Worm (Caenorhabditis elegans) whole organism, L3 larva: Measurements from ENCODE around the gene col-90.

Source experiments
- R02D3.7 ChIP-seq: fragments of 150-350 bp; optimal IDR thresholded peaks from 2 replicates; lab custom pipeline; 2014; ENCODE audit warnings: missing biosample characterization, missing genetic modification characterization
- ama-1 ChIP-seq: fragments of 150-350 bp; optimal IDR thresholded peaks from 2 replicates; lab custom pipeline; 2018
- ceh-9 ChIP-seq: sonication (generic microtip); optimal IDR thresholded peaks from 2 replicates; lab custom pipeline; 2018; ENCODE audit warnings: missing biosample characterization, missing genetic modification characterization
- daf-12 ChIP-seq: fragments of 150-350 bp; optimal IDR thresholded peaks from 2 replicates; lab custom pipeline; 2014; ENCODE audit warnings: missing biosample characterization, missing genetic modification reagents, missing genetic modification characterization
- egl-27 ChIP-seq: sonication (generic microtip); optimal IDR thresholded peaks from 4 replicates; lab custom pipeline; 2017; ENCODE audit warnings: missing biosample characterization, missing genetic modification reagents, missing genetic modification characterization
- egl-5 ChIP-seq: fragments of 150-350 bp; optimal IDR thresholded peaks from 2 replicates; lab custom pipeline; 2017; ENCODE audit warnings: missing biosample characterization, missing genetic modification reagents, missing genetic modification characterization, inconsistent platforms
- elt-2 ChIP-seq: sonication (generic microtip); optimal IDR thresholded peaks from 2 replicates; lab custom pipeline; 2016; ENCODE audit warnings: missing genetic modification reagents, mild to moderate bottlenecking, missing genetic modification characterization, missing compliant biosample characterization
- elt-3 ChIP-seq, 3 experiments: fragments of 150-350 bp in 1 of 3; sonication (generic microtip) in 2 of 3; optimal IDR thresholded peaks; 2 replicates in 2 of 3; 4 replicates in 1 of 3; lab custom pipeline; 2014 to 2017; ENCODE audit warnings: missing biosample characterization in 3 of 3, missing genetic modification characterization in 3 of 3
- eor-1 ChIP-seq, 2 experiments: fragments of 150-350 bp; optimal IDR thresholded peaks; 2 replicates each; lab custom pipeline; 2014 to 2018; ENCODE audit warnings: missing biosample characterization in 2 of 2, missing genetic modification characterization in 2 of 2
- fkh-2 ChIP-seq: fragments of 150-350 bp; optimal IDR thresholded peaks from 2 replicates; lab custom pipeline; 2014; ENCODE audit warnings: missing biosample characterization, missing genetic modification reagents, missing genetic modification characterization
- hmg-11 ChIP-seq: sonication (generic microtip); optimal IDR thresholded peaks from 2 replicates; lab custom pipeline; 2016; ENCODE audit warnings: missing genetic modification characterization, missing compliant biosample characterization
- jun-1 ChIP-seq: fragments of 150-350 bp; optimal IDR thresholded peaks from 2 replicates; lab custom pipeline; 2014; ENCODE audit warnings: missing biosample characterization, missing genetic modification reagents, missing genetic modification characterization
- lin-15B ChIP-seq: fragments of 150-350 bp; optimal IDR thresholded peaks from 2 replicates; lab custom pipeline; 2014; ENCODE audit warnings: missing biosample characterization, missing genetic modification characterization
- lin-39 ChIP-seq: fragments of 150-350 bp; optimal IDR thresholded peaks from 2 replicates; lab custom pipeline; 2018; ENCODE audit warnings: missing biosample characterization, missing genetic modification reagents, missing genetic modification characterization
- lsy-12 ChIP-seq: sonication (generic microtip); optimal IDR thresholded peaks from 2 replicates; lab custom pipeline; 2016; ENCODE audit warnings: mild to moderate bottlenecking, missing genetic modification characterization, missing compliant biosample characterization
- mml-1 ChIP-seq: fragments of 150-350 bp; sonication (generic microtip); optimal IDR thresholded peaks from 3 replicates; lab custom pipeline; 2014; ENCODE audit warnings: missing biosample characterization, missing genetic modification characterization
- nfya-1 ChIP-seq: sonication (generic microtip); optimal IDR thresholded peaks from 2 replicates; lab custom pipeline; 2017; ENCODE audit warnings: missing genetic modification characterization, mild to moderate bottlenecking, missing compliant biosample characterization, antibody characterized with exemption, moderate library complexity; ENCODE audit not compliant: insufficient read depth
- nhr-23 ChIP-seq: fragments of 150-350 bp; optimal IDR thresholded peaks from 2 replicates; lab custom pipeline; 2014; ENCODE audit warnings: missing biosample characterization, missing genetic modification reagents, missing genetic modification characterization
- nhr-237 ChIP-seq: fragments of 150-350 bp; optimal IDR thresholded peaks from 2 replicates; lab custom pipeline; 2014; ENCODE audit warnings: missing biosample characterization, missing genetic modification characterization
- nhr-25 ChIP-seq: sonication (generic microtip); optimal IDR thresholded peaks from 2 replicates; lab custom pipeline; 2017; ENCODE audit warnings: missing biosample characterization, missing genetic modification characterization
- nhr-28 ChIP-seq: fragments of 150-350 bp; optimal IDR thresholded peaks from 2 replicates; lab custom pipeline; 2014; ENCODE audit warnings: missing biosample characterization, missing genetic modification characterization
- nhr-43 ChIP-seq: sonication (generic microtip); optimal IDR thresholded peaks from 2 replicates; lab custom pipeline; 2016; ENCODE audit warnings: mild to moderate bottlenecking, missing genetic modification characterization, missing compliant biosample characterization; ENCODE audit not compliant: poor library complexity, severe bottlenecking
- nhr-67 ChIP-seq: fragments of 150-350 bp; optimal IDR thresholded peaks from 2 replicates; lab custom pipeline; 2014; ENCODE audit warnings: missing biosample characterization, missing genetic modification characterization
- nhr-76 ChIP-seq: fragments of 150-350 bp; sonication (generic microtip); optimal IDR thresholded peaks from 5 replicates; lab custom pipeline; 2014; ENCODE audit warnings: missing biosample characterization, missing genetic modification characterization
- pha-4 ChIP-seq: fragments of 150-350 bp; optimal IDR thresholded peaks from 2 replicates; lab custom pipeline; 2014; ENCODE audit warnings: missing biosample characterization, missing genetic modification reagents, missing genetic modification characterization
- pqm-1 ChIP-seq: fragments of 150-350 bp; optimal IDR thresholded peaks from 2 replicates; lab custom pipeline; 2017; ENCODE audit warnings: missing biosample characterization, missing genetic modification characterization, inconsistent platforms
- sea-2 ChIP-seq: fragments of 150-350 bp; sonication (generic microtip); optimal IDR thresholded peaks from 4 replicates; lab custom pipeline; 2014; ENCODE audit warnings: missing biosample characterization, missing genetic modification reagents, missing genetic modification characterization
- skn-1 ChIP-seq: fragments of 150-350 bp; optimal IDR thresholded peaks from 2 replicates; lab custom pipeline; 2014; ENCODE audit warnings: missing biosample characterization, missing genetic modification characterization
- tbx-2 ChIP-seq: sonication (generic microtip); optimal IDR thresholded peaks from 2 replicates; lab custom pipeline; 2016; ENCODE audit warnings: mild to moderate bottlenecking, missing genetic modification characterization, missing compliant biosample characterization
- ztf-11 ChIP-seq: fragments of 150-350 bp; optimal IDR thresholded peaks from 2 replicates; lab custom pipeline; 2014; ENCODE audit warnings: missing biosample characterization, missing genetic modification characterization
- ztf-4 ChIP-seq: fragments of 150-350 bp; optimal IDR thresholded peaks from 2 replicates; lab custom pipeline; 2014; ENCODE audit warnings: missing biosample characterization, missing genetic modification characterization

Gene col-90

ce11 chrIII:7977224-7977623 lies 28.6 kb downstream of the col-90 start:
- no peak for TF ChIP-seq lin-15B (tag; lab: Kevin White, UChicago)
- TF ChIP-seq mml-1 (tag; lab: Kevin White, UChicago): no peak
- TF ChIP-seq nhr-76 (tag; lab: Kevin White, UChicago): no peak
- TF ChIP-seq ama-1: peak; percentile 65
- no peak for TF ChIP-seq elt-3 (tag; optimal IDR thresholded peaks at IDR 0.05; lab: Kevin White, UChicago)
- peak; percentile 19 for TF ChIP-seq elt-2 (tag; lab: Kevin White, UChicago)
- peak; percentile 22 for TF ChIP-seq R02D3.7
- TF ChIP-seq nhr-43 (tag; lab: Kevin White, UChicago): peak; percentile 28
- peak; percentile 14 for TF ChIP-seq lsy-12 (tag; lab: Kevin White, UChicago)
- TF ChIP-seq pqm-1 (tag; lab: Kevin White, UChicago): no peak

ce11 chrIII:7977777-7978176 lies 29.1 kb downstream of the col-90 start, which contains the start of gene C06G4.4:
C06G4.4 (minus strand) TSS chrIII:7977812.
- no peak for TF ChIP-seq tbx-2 (tag; lab: Kevin White, UChicago)

- TF ChIP-seq egl-27 (no peak), ama-1 (peak; percentile 42), elt-3 (tag; optimal IDR thresholded peaks at IDR 0.05; lab: Kevin White, UChicago) (no peak), nhr-23 (tag; lab: Kevin White, UChicago) (no peak), nhr-25 (tag; lab: Kevin White, UChicago) (no peak)
Measured at ce11 chrIII:7978289-7978688, 29.7 kb downstream of the col-90 start.

- TF ChIP-seq hmg-11 (tag; lab: Kevin White, UChicago) (peak; percentile 43), elt-2 (tag; lab: Kevin White, UChicago) (peak; percentile 63), nfya-1 (tag; lab: Kevin White, UChicago) (peak; percentile 57), skn-1 (tag; lab: Kevin White, UChicago) (no peak), nhr-237 (tag; lab: Kevin White, UChicago) (no peak), egl-5 (peak; percentile 64), pha-4 (peak; percentile 95), ztf-11 (tag; lab: Kevin White, UChicago) (no peak), nhr-25 (tag; lab: Kevin White, UChicago) (peak; percentile 71), lin-15B (tag; lab: Kevin White, UChicago) (peak; percentile 10)
Measured at ce11 chrIII:7978723-7979122, 30.1 kb downstream of the col-90 start.

DNA sequence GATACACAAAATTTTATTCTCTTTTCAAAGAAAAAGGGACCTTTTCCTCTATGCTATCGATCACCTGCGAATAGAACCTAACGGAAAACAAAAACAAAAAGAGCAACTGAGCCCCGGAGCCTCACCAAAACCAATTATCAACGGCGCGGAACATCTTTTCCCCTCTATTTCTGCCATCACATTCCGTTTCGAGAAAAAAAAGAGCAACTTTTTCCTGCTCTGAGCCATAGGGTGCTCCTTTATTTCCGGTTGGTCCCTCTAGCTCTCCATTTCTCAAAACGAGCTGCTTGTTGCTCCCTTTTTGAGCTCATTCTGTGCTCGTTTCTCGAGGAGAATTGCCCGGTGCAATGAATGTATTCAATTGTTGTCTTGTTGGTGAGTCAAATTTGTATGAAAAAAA lies 31.0 kb downstream of the col-90 start, which contains the start of gene clp-1:
Gene clp-1, plus strand, starts transcription at position 301 of the 400 bp plus-strand sequence.
- no peak for TF ChIP-seq nhr-237 (tag; lab: Kevin White, UChicago)
- peak; percentile 28 for TF ChIP-seq ama-1
- peak; percentile 26 for TF ChIP-seq lin-39 (tag; lab: Kevin White, UChicago)

- TF ChIP-seq elt-2 (tag; lab: Kevin White, UChicago): no peak
- TF ChIP-seq mml-1 (tag; lab: Kevin White, UChicago): no peak
- TF ChIP-seq ztf-4 (tag; lab: Kevin White, UChicago): no peak
- TF ChIP-seq nhr-67: no peak
- TF ChIP-seq jun-1 (tag; lab: Kevin White, UChicago): no peak
- no peak for TF ChIP-seq ceh-9
- TF ChIP-seq pha-4: no peak
- TF ChIP-seq daf-12 (tag; lab: Kevin White, UChicago): no peak
- no peak for TF ChIP-seq nhr-28 (tag; lab: Kevin White, UChicago)
- no peak for TF ChIP-seq fkh-2 (tag; lab: Kevin White, UChicago)
- no peak for TF ChIP-seq eor-1 (tag; optimal IDR thresholded peaks at IDR 0.05; lab: Kevin White, UChicago)
- TF ChIP-seq sea-2: no peak
- TF ChIP-seq elt-3 (tag; optimal IDR thresholded peaks at IDR 0.05; lab: Kevin White, UChicago): no peak
- no peak for TF ChIP-seq nhr-43 (tag; lab: Kevin White, UChicago)
- TF ChIP-seq nhr-76 (tag; lab: Kevin White, UChicago): no peak
Measured at ce11 chrIII:7981233-7981632, 32.6 kb downstream of the col-90 start.
